Worm (Caenorhabditis elegans) whole organism, mixed stage, embryonic: ENCODE results near the gene trpp-6.

ENCODE experiments used
- nhr-12 ChIP-seq: fragments of 150-350 bp; optimal IDR thresholded peaks from 2 replicates; lab custom pipeline; 2014; ENCODE audit warnings: missing biosample characterization, missing genetic modification characterization
- zip-8 ChIP-seq: fragments of 150-350 bp; optimal IDR thresholded peaks from 2 replicates; lab custom pipeline; 2014; ENCODE audit warnings: missing biosample characterization, missing genetic modification characterization

DNA sequence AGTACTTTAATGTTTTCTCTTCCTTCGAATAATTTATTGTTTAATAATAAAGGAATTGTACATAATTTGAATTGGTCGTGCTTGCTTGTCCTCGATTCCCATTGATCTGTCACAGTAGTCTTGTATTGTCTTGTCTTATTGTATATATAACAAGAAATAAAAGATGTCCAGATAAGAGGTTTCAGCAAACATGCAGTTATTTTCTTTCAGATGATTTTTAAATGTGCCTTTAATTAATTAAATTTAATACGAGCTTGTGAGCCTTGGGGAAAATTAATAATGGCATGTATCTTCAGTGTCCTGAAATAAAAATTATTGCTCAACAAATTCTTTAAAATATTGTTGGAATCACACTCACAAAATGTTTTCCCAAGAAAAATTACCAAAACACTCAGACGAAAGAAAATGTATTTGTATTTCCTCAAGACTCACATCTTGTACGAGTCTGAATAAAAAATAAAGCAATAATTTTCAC is 31.4 kb downstream of the trpp-6 start:
- TF ChIP-seq nhr-12: no peak
- no peak for TF ChIP-seq zip-8 (tag; lab: Kevin White, UChicago)
